Fruit fly (Drosophila melanogaster): ENCODE measurements around the gene Sgs5.
A peak's percentile ranks its signal among the peaks of the same experiment; 100 is the strongest.

The Sgs5 gene

DNA sequence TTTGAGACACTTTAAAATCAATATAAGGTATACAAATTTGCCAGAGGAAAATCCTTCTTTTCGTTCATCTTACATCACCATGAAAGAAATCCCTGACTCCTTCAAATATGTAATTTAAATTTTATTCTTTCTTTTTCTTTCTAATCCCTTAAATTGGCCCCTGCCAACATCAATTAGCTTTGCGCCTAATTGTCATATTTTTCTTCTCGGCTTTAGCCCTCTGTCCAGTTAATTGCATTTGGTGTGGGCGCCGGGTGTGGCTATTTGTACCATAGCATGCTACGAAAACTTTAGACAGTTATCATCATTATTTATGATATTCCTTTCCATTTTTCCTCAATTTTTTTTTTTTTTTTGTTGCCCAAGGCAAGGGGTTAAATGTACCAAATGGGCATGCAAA, 35.3 kb downstream of the Sgs5 start, which contains the start of gene CG43175:
Gene CG43175 (plus strand): TSS at position 301 of the 400 bp plus-strand sequence.
- TF ChIP-seq Mnt (GFP tag; optimal IDR thresholded peaks at IDR 0.05): no peak
- no peak for TF ChIP-seq bab1 (GFP tag; optimal IDR thresholded peaks at IDR 0.05)
- TF ChIP-seq tj (GFP tag; optimal IDR thresholded peaks at IDR 0.05): no peak
- no peak for TF ChIP-seq cic (GFP tag; optimal IDR thresholded peaks at IDR 0.05)
- no peak for TF ChIP-seq CG12768 (GFP tag; optimal IDR thresholded peaks at IDR 0.05)
- TF ChIP-seq Crg-1 (GFP tag; optimal IDR thresholded peaks at IDR 0.05): no peak
- TF ChIP-seq CG33017 (tag; optimal IDR thresholded peaks at IDR 0.05): no peak
- no peak for TF ChIP-seq CG7101 (tag; optimal IDR thresholded peaks at IDR 0.05)
- no peak for TF ChIP-seq CG14711 (tag; optimal IDR thresholded peaks at IDR 0.05)
- no peak for TF ChIP-seq cnc (optimal IDR thresholded peaks at IDR 0.05)
- TF ChIP-seq CG7045 (GFP tag; optimal IDR thresholded peaks at IDR 0.05): no peak
- TF ChIP-seq toe (GFP tag; optimal IDR thresholded peaks at IDR 0.05): no peak
- TF ChIP-seq CG1620 (GFP tag; optimal IDR thresholded peaks at IDR 0.05): no peak
- no peak for TF ChIP-seq CG5204 (GFP tag; optimal IDR thresholded peaks at IDR 0.05)
- TF ChIP-seq Clk (GFP tag; optimal IDR thresholded peaks at IDR 0.05): no peak
- no peak for TF ChIP-seq kay (GFP tag; ENCODE audit: borderline replicate concordance)
- no peak for TF ChIP-seq ovo (GFP tag; optimal IDR thresholded peaks at IDR 0.05)

DNA sequence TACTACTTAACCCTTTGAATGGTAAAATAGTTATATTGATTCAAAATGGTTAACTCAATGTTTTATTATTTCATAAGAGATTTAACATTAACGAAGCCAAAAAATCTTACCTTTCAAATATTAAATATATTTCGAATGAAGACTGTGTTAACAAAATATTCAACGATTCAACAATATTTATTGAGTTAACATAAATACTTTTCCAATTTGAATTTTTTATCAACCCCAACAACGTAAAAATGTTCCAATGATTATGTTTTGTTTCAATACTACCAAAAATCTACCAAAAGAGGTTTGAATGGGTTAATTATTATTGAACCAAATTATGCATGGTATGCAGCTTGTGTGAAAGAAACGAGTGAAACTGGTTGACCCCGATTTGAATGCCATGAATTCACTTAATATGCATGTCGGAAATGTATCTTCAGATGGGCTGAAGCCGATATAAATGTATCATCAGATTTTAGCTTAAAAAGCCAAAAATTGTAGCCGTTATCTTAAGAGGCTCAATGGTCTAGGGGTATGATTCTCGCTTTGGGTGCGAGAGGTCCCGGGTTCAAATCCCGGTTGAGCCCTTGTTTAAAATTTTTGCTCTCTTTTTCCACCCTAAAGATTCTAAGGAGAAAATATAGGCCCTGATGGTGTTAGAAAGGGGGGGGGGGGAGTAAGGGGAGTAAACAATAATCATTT, 36.2 kb downstream of the Sgs5 start:
- no peak for TF ChIP-seq toe (GFP tag; optimal IDR thresholded peaks at IDR 0.05)
- peak; percentile 40 for TF ChIP-seq bab1 (GFP tag; optimal IDR thresholded peaks at IDR 0.05)
- peak; percentile 56 for TF ChIP-seq tj (GFP tag; optimal IDR thresholded peaks at IDR 0.05)
- TF ChIP-seq CG14711 (tag; optimal IDR thresholded peaks at IDR 0.05): no peak
- TF ChIP-seq cic (GFP tag; optimal IDR thresholded peaks at IDR 0.05): no peak

DNA sequence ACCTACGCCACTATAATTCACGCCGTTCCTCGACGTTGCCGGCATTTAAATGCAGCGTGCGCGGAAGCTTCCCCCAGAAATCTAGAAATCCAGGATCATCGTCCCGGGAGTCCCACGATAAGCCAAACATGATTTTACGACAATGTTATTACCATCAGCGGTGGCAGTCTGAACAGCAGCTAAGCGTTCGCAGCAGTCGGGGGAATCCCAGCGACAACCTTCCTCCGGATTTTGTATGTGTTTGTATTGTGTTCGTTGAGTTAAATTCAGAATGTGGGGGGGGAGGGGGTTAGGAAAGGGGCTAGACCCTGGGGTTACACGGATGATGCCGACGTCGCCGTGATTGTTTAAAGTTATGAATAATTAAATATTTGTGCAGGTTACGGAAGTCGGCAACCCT, 48.9 kb downstream of the Sgs5 start:
- no peak for TF ChIP-seq CG7045 (GFP tag; optimal IDR thresholded peaks at IDR 0.05)

DNA sequence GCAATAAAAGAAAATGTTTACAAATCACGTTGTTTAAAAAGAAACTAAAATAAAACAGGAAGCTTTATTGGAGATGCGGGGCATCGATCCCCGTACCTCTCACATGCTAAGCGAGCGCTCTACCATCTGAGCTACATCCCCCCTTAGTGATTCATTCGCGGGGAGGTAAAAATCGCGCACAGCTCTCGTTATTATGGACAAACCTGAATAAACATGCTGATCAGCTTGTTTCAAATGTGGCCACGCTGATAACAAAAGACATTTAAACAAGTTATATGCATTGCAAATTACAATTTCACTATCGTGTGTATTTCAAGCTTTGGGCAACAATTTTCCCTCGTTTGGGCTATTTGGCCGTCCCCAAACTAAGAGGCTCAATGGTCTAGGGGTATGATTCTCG, 50.1 kb downstream of the Sgs5 start:
- peak; percentile 41 for TF ChIP-seq bab1 (GFP tag; optimal IDR thresholded peaks at IDR 0.05)
- peak; percentile 50 for TF ChIP-seq tj (GFP tag; optimal IDR thresholded peaks at IDR 0.05)
- TF ChIP-seq CG1620 (GFP tag; optimal IDR thresholded peaks at IDR 0.05): no peak
- peak; percentile 82 for TF ChIP-seq kay (GFP tag; ENCODE audit: borderline replicate concordance)
